Fruit fly (Drosophila melanogaster) whole organism, embryonic: ENCODE results near the gene CG7611.

ENCODE experiments used
- B-H1 ChIP-seq: fragments of 200-800 bp; sonication (Bioruptor generic); IDR thresholded peaks from 3 replicates; pipeline ENCODE4 v1.3.6; 2022; ENCODE audit warnings: missing biosample characterization, missing genetic modification characterization
- CG10366 ChIP-seq: fragments of 200-800 bp; sonication (Bioruptor generic); IDR thresholded peaks from 2 replicates; pipeline ENCODE4 v1.3.6; 2022; ENCODE audit warnings: missing biosample characterization, missing genetic modification characterization
- CG10431 ChIP-seq: fragments of 200-800 bp; sonication (Bioruptor generic); optimal IDR thresholded peaks from 3 replicates; lab custom pipeline; 2018; ENCODE audit warnings: missing biosample characterization, mild to moderate bottlenecking, missing genetic modification characterization
- CG10543 ChIP-seq: fragments of 200-800 bp; sonication (Bioruptor generic); optimal IDR thresholded peaks from 3 replicates; lab custom pipeline; 2017; ENCODE audit warnings: missing biosample characterization, mild to moderate bottlenecking, missing genetic modification characterization, moderate library complexity
- CG10959 ChIP-seq: fragments of 200-800 bp; sonication (Bioruptor generic); IDR thresholded peaks from 2 replicates; pipeline ENCODE4 v1.3.6; 2022; ENCODE audit warnings: missing biosample characterization, missing genetic modification characterization
- CG11085 ChIP-seq: fragments of 200-800 bp; sonication (Bioruptor generic); IDR thresholded peaks from 2 replicates; pipeline ENCODE4 v1.3.6; 2022; ENCODE audit warnings: missing biosample characterization, missing genetic modification characterization
- CG11504 ChIP-seq: fragments of 200-800 bp; sonication (Bioruptor generic); optimal IDR thresholded peaks from 3 replicates; lab custom pipeline; 2019; ENCODE audit warnings: missing biosample characterization, mild to moderate bottlenecking, missing genetic modification characterization, moderate library complexity
- CG11695 ChIP-seq: fragments of 200-800 bp; sonication (Bioruptor generic); IDR thresholded peaks from 3 replicates; pipeline ENCODE4 v1.3.6; 2022; ENCODE audit warnings: missing biosample characterization, missing genetic modification characterization
- CG15011 ChIP-seq: fragments of 200-800 bp; sonication (Bioruptor generic); optimal IDR thresholded peaks from 3 replicates; lab custom pipeline; 2018; ENCODE audit warnings: missing biosample characterization, mild to moderate bottlenecking, missing genetic modification characterization
- CG1647 ChIP-seq: fragments of 200-800 bp; sonication (Bioruptor generic); optimal IDR thresholded peaks from 3 replicates; lab custom pipeline; 2016; ENCODE audit warnings: missing biosample characterization, missing genetic modification characterization
- CG32767 ChIP-seq: fragments of 200-800 bp; sonication (Bioruptor generic); IDR thresholded peaks from 2 replicates; pipeline ENCODE4 v1.3.6; 2022; ENCODE audit warnings: missing biosample characterization, missing genetic modification characterization
- CG34376 ChIP-seq: fragments of 200-800 bp; sonication (Bioruptor generic); optimal IDR thresholded peaks from 2 replicates; lab custom pipeline; 2018; ENCODE audit warnings: missing biosample characterization, mild to moderate bottlenecking, missing genetic modification characterization
- CG6175 ChIP-seq: fragments of 200-800 bp; sonication (Bioruptor generic); IDR thresholded peaks from 3 replicates; pipeline ENCODE4 v1.3.6; 2022; ENCODE audit warnings: missing biosample characterization, missing genetic modification characterization
- CG6813 ChIP-seq: fragments of 200-800 bp; sonication (Bioruptor generic); optimal IDR thresholded peaks from 2 replicates; lab custom pipeline; 2017; ENCODE audit warnings: missing biosample characterization, missing genetic modification characterization, mild to moderate bottlenecking, moderate library complexity, missing genetic modification reagents
- CG7271 ChIP-seq: fragments of 200-800 bp; sonication (Bioruptor generic); optimal IDR thresholded peaks from 2 replicates; lab custom pipeline; 2018; ENCODE audit warnings: missing biosample characterization, mild to moderate bottlenecking, missing genetic modification characterization, moderate library complexity
- CG7963 ChIP-seq: fragments of 200-800 bp; sonication (Bioruptor generic); IDR thresholded peaks from 3 replicates; pipeline ENCODE4 v1.3.6; 2022; ENCODE audit warnings: missing biosample characterization, missing genetic modification characterization; ENCODE audit not compliant: partially characterized antibody
- D19A ChIP-seq: fragments of 200-800 bp; optimal IDR thresholded peaks from 3 replicates; lab custom pipeline; 2019; ENCODE audit warnings: missing biosample characterization, mild to moderate bottlenecking, missing genetic modification characterization, moderate library complexity
- Dip3 ChIP-seq: fragments of 200-800 bp; sonication (Bioruptor generic); optimal IDR thresholded peaks from 3 replicates; lab custom pipeline; 2016; ENCODE audit warnings: missing biosample characterization, missing genetic modification characterization
- E2f2 ChIP-seq: fragments of 200-800 bp; sonication (Bioruptor generic); IDR thresholded peaks from 2 replicates; pipeline ENCODE4 v1.3.6; 2022; ENCODE audit warnings: missing biosample characterization, missing genetic modification characterization
- Gug ChIP-seq: fragments of 200-800 bp; sonication (Bioruptor generic); IDR thresholded peaks from 4 replicates; pipeline ENCODE4 v1.3.6; 2022; ENCODE audit warnings: missing biosample characterization, missing genetic modification characterization
- H2.0 ChIP-seq: fragments of 200-800 bp; sonication (Bioruptor generic); IDR thresholded peaks from 2 replicates; pipeline ENCODE4 v1.3.6; 2022; ENCODE audit warnings: missing biosample characterization, missing genetic modification characterization
- HmgD ChIP-seq: fragments of 200-800 bp; sonication (Bioruptor generic); optimal IDR thresholded peaks from 3 replicates; lab custom pipeline; 2016; ENCODE audit warnings: missing biosample characterization, missing genetic modification characterization
- Mrtf ChIP-seq: fragments of 200-800 bp; sonication (Bioruptor generic); IDR thresholded peaks from 3 replicates; pipeline ENCODE4 v1.3.6; 2022; ENCODE audit warnings: missing biosample characterization, missing genetic modification characterization
- Nf-YB ChIP-seq: fragments of 200-800 bp; sonication (Bioruptor generic); optimal IDR thresholded peaks from 3 replicates; lab custom pipeline; 2019; ENCODE audit warnings: missing biosample characterization, mild to moderate bottlenecking, missing genetic modification characterization, moderate library complexity
- Oaz ChIP-seq: fragments of 200-800 bp; sonication (Bioruptor generic); IDR thresholded peaks from 2 replicates; pipeline ENCODE4 v1.3.6; 2022; ENCODE audit warnings: missing biosample characterization, missing genetic modification characterization
- Oli ChIP-seq: fragments of 200-800 bp; sonication (Bioruptor generic); optimal IDR thresholded peaks from 2 replicates; lab custom pipeline; 2018; ENCODE audit warnings: missing biosample characterization, mild to moderate bottlenecking, missing genetic modification characterization, moderate library complexity
- Poxn ChIP-seq: fragments of 200-800 bp; sonication (Bioruptor generic); IDR thresholded peaks from 2 replicates; pipeline ENCODE4 v1.3.6; 2022; ENCODE audit warnings: missing biosample characterization, missing genetic modification characterization
- Sin3A ChIP-seq: fragments of >200 bp; optimal IDR thresholded peaks from 2 replicates; lab custom pipeline; 2018
- Taf1 ChIP-seq: fragments of 200-800 bp; sonication (Bioruptor generic); IDR thresholded peaks from 2 replicates; pipeline ENCODE4 v1.3.6; 2022; ENCODE audit warnings: missing biosample characterization, missing genetic modification characterization
- Tbp ChIP-seq: fragments of >200 bp; optimal IDR thresholded peaks from 2 replicates; lab custom pipeline; 2018; ENCODE audit warnings: missing biosample characterization, missing genetic modification characterization
- YL-1 ChIP-seq: fragments of 200-800 bp; sonication (Bioruptor generic); optimal IDR thresholded peaks from 3 replicates; lab custom pipeline; 2017; ENCODE audit warnings: missing biosample characterization, mild to moderate bottlenecking, missing genetic modification characterization
- eve ChIP-seq, 2 experiments: fragments of >200 bp; optimal IDR thresholded peaks; 2 replicates each; lab custom pipeline; 2017; ENCODE audit warnings: missing biosample characterization in 2 of 2, missing genetic modification characterization in 2 of 2
- exex ChIP-seq: fragments of 200-800 bp; sonication (Bioruptor generic); optimal IDR thresholded peaks from 4 replicates; lab custom pipeline; 2018; ENCODE audit warnings: missing biosample characterization, mild to moderate bottlenecking, missing genetic modification characterization, moderate library complexity
- fd3F ChIP-seq: fragments of 200-800 bp; sonication (Bioruptor generic); optimal IDR thresholded peaks from 2 replicates; lab custom pipeline; 2018; ENCODE audit warnings: missing biosample characterization, mild to moderate bottlenecking, missing genetic modification characterization, moderate library complexity
- gce ChIP-seq: fragments of 200-800 bp; sonication (Bioruptor generic); IDR thresholded peaks from 3 replicates; pipeline ENCODE4 v1.3.6; 2022; ENCODE audit warnings: missing biosample characterization, missing genetic modification characterization
- grn ChIP-seq: fragments of 200-800 bp; sonication (Bioruptor generic); optimal IDR thresholded peaks from 3 replicates; lab custom pipeline; 2017; ENCODE audit warnings: missing biosample characterization, missing genetic modification characterization
- gro ChIP-seq: fragments of 200-800 bp; sonication (Bioruptor generic); optimal IDR thresholded peaks from 2 replicates; lab custom pipeline; 2016; ENCODE audit warnings: missing biosample characterization, missing genetic modification characterization
- kni ChIP-seq: fragments of 200-800 bp; sonication (Bioruptor generic); optimal IDR thresholded peaks from 3 replicates; lab custom pipeline; 2017; ENCODE audit warnings: mild to moderate bottlenecking, missing biosample characterization, missing genetic modification reagents, missing genetic modification characterization
- mam ChIP-seq: fragments of 200-800 bp; sonication (Bioruptor generic); optimal IDR thresholded peaks from 3 replicates; lab custom pipeline; 2016; ENCODE audit warnings: missing biosample characterization, missing genetic modification characterization
- p53 ChIP-seq: fragments of 200-800 bp; sonication (Bioruptor generic); optimal IDR thresholded peaks from 2 replicates; lab custom pipeline; 2016; ENCODE audit warnings: missing biosample characterization, missing genetic modification characterization
- psq ChIP-seq: fragments of 200-800 bp; sonication (Bioruptor generic); optimal IDR thresholded peaks from 2 replicates; lab custom pipeline; 2017; ENCODE audit warnings: missing biosample characterization, missing genetic modification characterization
- ranshi ChIP-seq: fragments of 200-800 bp; sonication (Bioruptor generic); IDR thresholded peaks from 2 replicates; pipeline ENCODE4 v1.3.6; 2022; ENCODE audit warnings: missing biosample characterization, missing genetic modification characterization
- schlank ChIP-seq: fragments of 200-800 bp; sonication (Bioruptor generic); optimal IDR thresholded peaks from 2 replicates; lab custom pipeline; 2018; ENCODE audit warnings: missing biosample characterization, mild to moderate bottlenecking, missing genetic modification characterization
- scrt ChIP-seq: fragments of 200-800 bp; sonication (Bioruptor generic); optimal IDR thresholded peaks from 2 replicates; lab custom pipeline; 2018; ENCODE audit warnings: missing biosample characterization, mild to moderate bottlenecking, missing genetic modification characterization, moderate library complexity
- seq ChIP-seq: fragments of 200-800 bp; sonication (Bioruptor generic); IDR thresholded peaks from 2 replicates; pipeline ENCODE4 v1.3.6; 2022; ENCODE audit warnings: missing biosample characterization, missing genetic modification characterization
- tio ChIP-seq: fragments of 200-800 bp; sonication (Bioruptor generic); optimal IDR thresholded peaks from 2 replicates; lab custom pipeline; 2017; ENCODE audit warnings: missing biosample characterization, missing genetic modification characterization, inconsistent platforms
- ttk ChIP-seq: fragments of 200-800 bp; sonication (Bioruptor generic); IDR thresholded peaks from 2 replicates; pipeline ENCODE4 v2.1.2; 2022; ENCODE audit warnings: missing biosample characterization, missing genetic modification characterization
- tup ChIP-seq: fragments of 200-800 bp; sonication (Bioruptor generic); optimal IDR thresholded peaks from 2 replicates; lab custom pipeline; 2016; ENCODE audit warnings: missing biosample characterization, mild to moderate bottlenecking, missing genetic modification characterization, moderate library complexity
- twi ChIP-seq: fragments of 200-800 bp; optimal IDR thresholded peaks from 2 replicates; lab custom pipeline; 2019; ENCODE audit warnings: missing biosample characterization, mild to moderate bottlenecking, missing genetic modification characterization, moderate library complexity
- vfl ChIP-seq: fragments of 200-800 bp; sonication (Bioruptor generic); optimal IDR thresholded peaks from 2 replicates; lab custom pipeline; 2016; ENCODE audit warnings: missing biosample characterization, missing genetic modification characterization
- z ChIP-seq: fragments of 200-800 bp; sonication (Bioruptor generic); IDR thresholded peaks from 3 replicates; pipeline ENCODE4 v1.3.6; 2022; ENCODE audit warnings: missing biosample characterization, missing genetic modification characterization
- zfh2 ChIP-seq: fragments of 200-800 bp; sonication (Bioruptor generic); optimal IDR thresholded peaks from 2 replicates; lab custom pipeline; 2016; ENCODE audit warnings: missing biosample characterization, missing genetic modification characterization

Gene CG7611

dm6 chr3L:21568848-21569372, 45.9 kb downstream of the CG7611 start, which contains the start of the genes CRIF and SMC5 (continued):
- TF ChIP-seq tio (GFP tag; lab: Kevin White, UChicago) (peak; percentile 58), H2.0 (peak; percentile 22; the same call in 1 of the 2 replicates), schlank (tag; lab: Kevin White, UChicago) (no peak), ttk (GFP tag; lab: Robert Waterston, UW) (0 out of 2 replicates have a peak, but pooled peaks have one; percentile 42), Mrtf (no peak), CG1647 (GFP tag; lab: Kevin White, UChicago) (peak; percentile 56), gro (GFP tag; lab: Kevin White, UChicago) (peak; percentile 56), Sin3A (lab: Kevin White, UChicago) (peak; percentile 35), CG11085 (GFP tag; lab: Robert Waterston, UW) (no peak), tup (no peak), Gug (GFP tag; lab: Robert Waterston, UW) (no peak), HmgD (peak; percentile 40), CG6175 (GFP tag; lab: Robert Waterston, UW) (no peak), B-H1 (peak; percentile 49; the same call in 1 of the 3 replicates), Tbp (GFP tag; lab: Kevin White, UChicago) (no peak), p53 (GFP tag; lab: Kevin White, UChicago) (peak; percentile 48), CG11695 (GFP tag; lab: Robert Waterston, UW) (no peak), z (GFP tag; lab: Robert Waterston, UW) (no peak), CG7271 (tag; lab: Kevin White, UChicago) (no peak), Oaz (GFP tag; lab: Robert Waterston, UW) (no peak), fd3F (peak; percentile 54), grn (GFP tag; lab: Kevin White, UChicago) (no peak), CG10543 (GFP tag; lab: Kevin White, UChicago) (no peak), kni (GFP tag; lab: Kevin White, UChicago) (no peak), Oli (tag; lab: Kevin White, UChicago) (peak; percentile 56), CG15011 (GFP tag; lab: Kevin White, UChicago) (no peak), CG11504 (tag; lab: Kevin White, UChicago) (no peak), scrt (GFP tag; lab: Kevin White, UChicago) (no peak), CG32767 (GFP tag; lab: Robert Waterston, UW) (no peak; the same call in 1 of the 2 replicates), exex (tag; lab: Kevin White, UChicago) (peak; percentile 47), CG10366 (no peak), mam (GFP tag; lab: Kevin White, UChicago) (peak; percentile 82), gce (GFP tag; lab: Robert Waterston, UW) (no peak), zfh2 (peak; percentile 76), CG10431 (no peak), eve (GFP tag; optimal IDR thresholded peaks at IDR 0.05; lab: Kevin White, UChicago) (peak in 1 of 2 experiments; percentile 90), vfl (peak; percentile 46), ranshi (GFP tag; lab: Robert Waterston, UW) (no peak; the same call in 1 of the 2 replicates), CG34376 (GFP tag; lab: Kevin White, UChicago) (peak; percentile 38), YL-1 (GFP tag; lab: Kevin White, UChicago) (peak; percentile 11), CG7963 (GFP tag; lab: Robert Waterston, UW) (no peak), CG10959 (no peak), Nf-YB (GFP tag; lab: Kevin White, UChicago) (peak; percentile 24), D19A (tag; lab: Kevin White, UChicago) (peak; percentile 23), E2f2 (GFP tag; lab: Robert Waterston, UW) (peak; percentile 61), twi (peak; percentile 64), psq (no peak), Poxn (GFP tag; lab: Robert Waterston, UW) (no peak), CG6813 (GFP tag; lab: Kevin White, UChicago) (no peak), Dip3 (GFP tag; lab: Kevin White, UChicago) (peak; percentile 69), seq (no peak), Taf1 (GFP tag; lab: Robert Waterston, UW) (no peak)
